Worm (Caenorhabditis elegans): Measurements from ENCODE around the gene K02C4.2.

Gene K02C4.2

DNA sequence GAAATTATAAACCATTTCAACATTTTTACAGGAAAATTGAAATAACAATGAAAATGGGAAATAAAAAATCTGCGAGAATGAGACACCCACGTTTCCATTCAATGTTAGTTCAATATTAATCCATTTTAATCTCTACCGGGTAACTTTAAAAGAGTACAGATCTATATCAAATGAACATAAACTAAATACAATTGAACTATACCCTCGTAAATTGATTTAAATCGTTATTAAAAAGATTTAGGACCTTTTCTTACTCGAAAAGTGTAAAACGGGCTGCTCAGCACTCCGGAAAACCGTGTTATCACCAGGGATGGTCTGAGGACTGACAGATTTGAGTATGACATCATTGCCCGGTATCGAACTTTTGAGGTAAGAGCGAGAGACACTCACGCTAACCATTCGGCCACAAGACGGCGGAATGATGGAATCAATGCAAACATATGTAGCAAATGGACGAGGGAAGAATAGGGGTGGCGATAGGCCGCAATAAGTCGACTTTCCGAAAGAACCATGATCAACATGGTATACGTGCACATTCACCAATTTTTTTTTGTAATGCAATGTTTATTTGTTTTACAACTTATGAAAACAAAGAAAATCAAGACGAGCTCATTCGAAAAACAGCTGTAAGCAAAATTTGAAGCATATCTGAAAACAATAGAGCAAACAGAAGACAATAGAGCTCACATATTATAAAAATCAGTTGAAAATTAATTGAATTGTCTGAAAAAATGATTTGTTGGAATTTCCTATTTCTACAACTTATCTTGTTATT, 31.5 kb downstream of the K02C4.2 start, which contains the start of the genes chst-1 and C41C4.9 (continued):
- TF ChIP-seq hlh-13 (GFP tag; optimal IDR thresholded peaks at IDR 0.05) (peak; percentile 91), ceh-14 (tag; optimal IDR thresholded peaks at IDR 0.05) (peak; percentile 88), nhr-11 (tag; optimal IDR thresholded peaks at IDR 0.05) (no peak), pha-2 (tag; optimal IDR thresholded peaks at IDR 0.05) (peak; percentile 92), unc-86 (tag; optimal IDR thresholded peaks at IDR 0.05) (peak; percentile 90), pros-1 (tag; optimal IDR thresholded peaks at IDR 0.05) (no peak), fkh-10 (GFP tag; optimal IDR thresholded peaks at IDR 0.05) (peak; percentile 74), sdc-2 (tag; optimal IDR thresholded peaks at IDR 0.05) (peak; percentile 86), che-1 (tag; optimal IDR thresholded peaks at IDR 0.05) (peak; percentile 92), ceh-45 (GFP tag; IDR thresholded peaks at IDR 0.05) (peak; percentile 79), sox-2 (GFP tag; IDR thresholded peaks at IDR 0.05) (peak; percentile 81), T23F11.4 (GFP tag; optimal IDR thresholded peaks at IDR 0.05) (peak; percentile 88), K02D7.2 (tag; optimal IDR thresholded peaks at IDR 0.05) (peak; percentile 89), ceh-22 (tag; optimal IDR thresholded peaks at IDR 0.05) (peak; percentile 56), fkh-6 (tag; optimal IDR thresholded peaks at IDR 0.05) (peak; percentile 94), C08G9.2 (tag; optimal IDR thresholded peaks at IDR 0.05) (peak; percentile 80), elt-4 (tag; optimal IDR thresholded peaks at IDR 0.05) (peak; percentile 73), ttx-3 (tag; optimal IDR thresholded peaks at IDR 0.05) (peak; percentile 89), nhr-232 (tag; optimal IDR thresholded peaks at IDR 0.05) (peak; percentile 89)

DNA sequence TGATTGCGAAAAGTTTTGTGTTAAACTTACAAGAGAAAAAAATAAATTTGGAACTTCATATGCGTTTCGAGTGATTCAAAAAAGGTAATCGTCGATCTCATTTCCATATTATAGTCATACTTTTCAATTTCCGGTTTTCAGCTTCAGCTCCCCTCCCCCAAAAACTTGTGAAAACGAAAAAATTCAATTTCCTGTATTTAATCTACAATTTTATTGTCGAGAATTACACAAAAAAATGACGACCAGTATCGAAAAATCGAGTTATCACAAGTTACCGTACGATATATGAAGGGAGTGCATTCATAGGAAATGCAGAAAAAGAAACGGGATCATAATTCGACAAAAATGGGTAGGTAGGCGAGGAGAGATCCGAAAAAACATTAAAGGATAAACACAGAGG, 36.5 kb downstream of the K02C4.2 start, which contains the start of gene lron-4:
Gene lron-4, minus strand, starts transcription at position 101 of the 400 bp plus-strand sequence.
- TF ChIP-seq C08G9.2 (tag; optimal IDR thresholded peaks at IDR 0.05): no peak
- no peak for TF ChIP-seq F13H6.1 (tag; optimal IDR thresholded peaks at IDR 0.05)
- TF ChIP-seq K02D7.2 (tag; optimal IDR thresholded peaks at IDR 0.05): no peak
- no peak for TF ChIP-seq ztf-16 (tag; optimal IDR thresholded peaks at IDR 0.05)
- no peak for TF ChIP-seq hlh-13 (GFP tag; optimal IDR thresholded peaks at IDR 0.05)
- no peak for TF ChIP-seq pat-9 (tag; optimal IDR thresholded peaks at IDR 0.05)
- no peak for TF ChIP-seq madf-2 (tag; optimal IDR thresholded peaks at IDR 0.05)
- no peak for TF ChIP-seq dve-1 (tag; optimal IDR thresholded peaks at IDR 0.05)
- no peak for TF ChIP-seq pqm-1 (tag; optimal IDR thresholded peaks at IDR 0.05)
- no peak for TF ChIP-seq ceh-34 (tag; optimal IDR thresholded peaks at IDR 0.05)
- TF ChIP-seq C38D4.7 (GFP tag; optimal IDR thresholded peaks at IDR 0.05): no peak
- no peak for TF ChIP-seq ceh-9 (tag; optimal IDR thresholded peaks at IDR 0.05)
- TF ChIP-seq ceh-14 (tag; optimal IDR thresholded peaks at IDR 0.05): no peak
- no peak for TF ChIP-seq ceh-22 (tag; optimal IDR thresholded peaks at IDR 0.05)
- TF ChIP-seq ceh-30 (tag; optimal IDR thresholded peaks at IDR 0.05): no peak
- TF ChIP-seq elt-4 (tag; optimal IDR thresholded peaks at IDR 0.05): no peak
- TF ChIP-seq hlh-8 (tag; optimal IDR thresholded peaks at IDR 0.05): no peak
- TF ChIP-seq elt-2 (tag; optimal IDR thresholded peaks at IDR 0.05): no peak

DNA sequence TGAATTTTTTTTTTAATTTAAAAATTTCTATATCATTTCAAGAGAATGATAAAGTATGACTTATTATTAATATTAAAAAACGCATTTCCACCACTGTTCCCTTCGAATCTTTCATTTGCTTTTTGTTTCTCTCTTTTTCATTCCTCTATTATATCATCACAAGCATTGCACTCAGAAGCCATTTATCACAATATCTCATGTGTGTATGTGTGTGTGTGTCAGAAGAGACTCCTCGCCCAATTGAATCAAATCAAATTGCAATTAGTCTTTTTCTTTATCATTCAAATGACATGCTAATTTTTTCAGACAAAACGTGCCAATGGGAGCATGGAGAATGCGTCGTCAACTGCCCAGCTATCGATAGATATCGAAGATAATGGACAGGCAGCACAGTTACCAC, 40.6 kb downstream of the K02C4.2 start, which contains the start of gene unc-105:
Gene unc-105, plus strand, starts transcription at position 301 of the 400 bp plus-strand sequence.
- TF ChIP-seq ceh-34 (tag; optimal IDR thresholded peaks at IDR 0.05) (no peak), nhr-11 (tag; optimal IDR thresholded peaks at IDR 0.05) (no peak), sox-2 (GFP tag; IDR thresholded peaks at IDR 0.05) (no peak), nfya-1 (tag; optimal IDR thresholded peaks at IDR 0.05) (no peak), unc-42 (tag; optimal IDR thresholded peaks at IDR 0.05) (no peak), ceh-14 (tag; optimal IDR thresholded peaks at IDR 0.05) (no peak), ets-4 (tag; optimal IDR thresholded peaks at IDR 0.05) (no peak), lin-11 (tag; optimal IDR thresholded peaks at IDR 0.05) (no peak), npax-4 (tag; optimal IDR thresholded peaks at IDR 0.05) (no peak), fkh-6 (tag; optimal IDR thresholded peaks at IDR 0.05) (no peak), Y22D7AL.16 (tag; optimal IDR thresholded peaks at IDR 0.05) (no peak), dve-1 (tag; optimal IDR thresholded peaks at IDR 0.05) (no peak), hlh-13 (GFP tag; optimal IDR thresholded peaks at IDR 0.05) (no peak), ceh-18 (tag; optimal IDR thresholded peaks at IDR 0.05) (no peak), ceh-9 (tag; optimal IDR thresholded peaks at IDR 0.05) (no peak), unc-3 (GFP tag; conservative IDR thresholded peaks at IDR 0.05) (no peak), unc-3 (tag; optimal IDR thresholded peaks at IDR 0.05) (no peak), ceh-48 (tag; optimal IDR thresholded peaks at IDR 0.05) (no peak), pros-1 (tag; optimal IDR thresholded peaks at IDR 0.05) (no peak), zip-5 (tag; optimal IDR thresholded peaks at IDR 0.05) (no peak), lim-6 (tag; optimal IDR thresholded peaks at IDR 0.05) (no peak)
